Worm (Caenorhabditis elegans) whole organism, late embryonic: Measurements from ENCODE around the gene irg-5.

Experiments
- C08G9.2 ChIP-seq: sonication (generic microtip); optimal IDR thresholded peaks from 2 replicates; lab custom pipeline; 2016; ENCODE audit warnings: mild to moderate bottlenecking, missing genetic modification characterization, moderate library complexity, missing compliant biosample characterization
- C38D4.7 ChIP-seq: fragments of 200-800 bp; sonication (Bioruptor generic); optimal IDR thresholded peaks from 2 replicates; lab custom pipeline; 2018; ENCODE audit warnings: mild to moderate bottlenecking, missing genetic modification characterization, moderate library complexity, missing compliant biosample characterization
- F13H6.1 ChIP-seq: sonication (generic microtip); optimal IDR thresholded peaks from 2 replicates; lab custom pipeline; 2016; ENCODE audit warnings: missing genetic modification characterization, missing compliant biosample characterization
- K02D7.2 ChIP-seq: sonication (generic microtip); optimal IDR thresholded peaks from 2 replicates; lab custom pipeline; 2017; ENCODE audit warnings: mild to moderate bottlenecking, missing genetic modification characterization, missing compliant biosample characterization
- K09A11.1 ChIP-seq: sonication (generic microtip); optimal IDR thresholded peaks from 2 replicates; lab custom pipeline; 2017; ENCODE audit warnings: antibody characterized with exemption, mild to moderate bottlenecking, missing genetic modification characterization, missing compliant biosample characterization; ENCODE audit not compliant: insufficient read depth
- T23F11.4 ChIP-seq: fragments of 200-800 bp; sonication (Bioruptor generic); optimal IDR thresholded peaks from 2 replicates; lab custom pipeline; 2018; ENCODE audit warnings: mild to moderate bottlenecking, missing genetic modification characterization, missing compliant biosample characterization
- Y22D7AL.16 ChIP-seq: sonication (generic microtip); optimal IDR thresholded peaks from 2 replicates; lab custom pipeline; 2016; ENCODE audit warnings: missing genetic modification characterization, missing compliant biosample characterization
- ceh-18 ChIP-seq: sonication (generic microtip); optimal IDR thresholded peaks from 2 replicates; lab custom pipeline; 2016; ENCODE audit warnings: missing genetic modification characterization, missing compliant biosample characterization
- ceh-19 ChIP-seq: fragments of 200-800 bp; sonication (Bioruptor generic); optimal IDR thresholded peaks from 2 replicates; lab custom pipeline; 2018; ENCODE audit warnings: mild to moderate bottlenecking, missing genetic modification characterization, missing compliant biosample characterization
- ceh-2 ChIP-seq: sonication (generic microtip); optimal IDR thresholded peaks from 2 replicates; lab custom pipeline; 2016; ENCODE audit warnings: missing genotype, missing genetic modification characterization, missing compliant biosample characterization
- ceh-22 ChIP-seq: sonication (generic microtip); optimal IDR thresholded peaks from 2 replicates; lab custom pipeline; 2017; ENCODE audit warnings: missing biosample characterization, missing genetic modification characterization
- ceh-34 ChIP-seq: sonication (generic microtip); optimal IDR thresholded peaks from 2 replicates; lab custom pipeline; 2016; ENCODE audit warnings: mild to moderate bottlenecking, missing genetic modification characterization, missing compliant biosample characterization
- ceh-48 ChIP-seq: sonication (generic microtip); optimal IDR thresholded peaks from 2 replicates; lab custom pipeline; 2016; ENCODE audit warnings: missing genetic modification characterization, inconsistent platforms, missing compliant biosample characterization
- ceh-9 ChIP-seq: sonication (generic microtip); optimal IDR thresholded peaks from 2 replicates; lab custom pipeline; 2016; ENCODE audit warnings: mild to moderate bottlenecking, missing genetic modification characterization, inconsistent platforms, missing compliant biosample characterization
- che-1 ChIP-seq: sonication (generic microtip); optimal IDR thresholded peaks from 2 replicates; lab custom pipeline; 2016; ENCODE audit warnings: mild to moderate bottlenecking, missing genetic modification characterization, missing compliant biosample characterization
- dmd-4 ChIP-seq: sonication (generic microtip); optimal IDR thresholded peaks from 2 replicates; lab custom pipeline; 2016; ENCODE audit warnings: borderline replicate concordance, missing genetic modification characterization, missing compliant biosample characterization
- dve-1 ChIP-seq: sonication (generic microtip); optimal IDR thresholded peaks from 2 replicates; lab custom pipeline; 2017; ENCODE audit warnings: antibody characterized with exemption, mild to moderate bottlenecking, missing genetic modification characterization, missing compliant biosample characterization
- eyg-1 ChIP-seq: sonication (generic microtip); optimal IDR thresholded peaks from 2 replicates; lab custom pipeline; 2016; ENCODE audit warnings: missing genotype, missing genetic modification characterization, missing compliant biosample characterization
- fax-1 ChIP-seq: sonication (generic microtip); optimal IDR thresholded peaks from 2 replicates; lab custom pipeline; 2016; ENCODE audit warnings: missing genotype, missing genetic modification characterization, missing compliant biosample characterization
- fkh-10 ChIP-seq: fragments of 150-350 bp; optimal IDR thresholded peaks from 2 replicates; lab custom pipeline; 2014; ENCODE audit warnings: missing biosample characterization, missing genetic modification reagents, missing genetic modification characterization
- hlh-13 ChIP-seq: fragments of 200-800 bp; sonication (Bioruptor generic); optimal IDR thresholded peaks from 2 replicates; lab custom pipeline; 2018; ENCODE audit warnings: mild to moderate bottlenecking, missing genetic modification characterization, missing compliant biosample characterization
- hlh-15 ChIP-seq: sonication (generic microtip); optimal IDR thresholded peaks from 2 replicates; lab custom pipeline; 2016; ENCODE audit warnings: missing genetic modification characterization, missing compliant biosample characterization
- hlh-30 ChIP-seq: sonication (generic microtip); optimal IDR thresholded peaks from 2 replicates; lab custom pipeline; 2017; ENCODE audit warnings: antibody characterized with exemption, missing genetic modification characterization, missing compliant biosample characterization; ENCODE audit not compliant: insufficient read depth
- hlh-8 ChIP-seq: sonication (generic microtip); optimal IDR thresholded peaks from 2 replicates; lab custom pipeline; 2016; ENCODE audit warnings: missing genotype, missing genetic modification characterization, missing compliant biosample characterization
- madf-2 ChIP-seq: sonication (generic microtip); optimal IDR thresholded peaks from 2 replicates; lab custom pipeline; 2017; ENCODE audit warnings: missing genetic modification characterization, missing compliant biosample characterization
- mec-3 ChIP-seq: sonication (generic microtip); optimal IDR thresholded peaks from 2 replicates; lab custom pipeline; 2016; ENCODE audit warnings: borderline replicate concordance, missing genetic modification characterization, missing compliant biosample characterization
- nfya-1 ChIP-seq: sonication (generic microtip); optimal IDR thresholded peaks from 2 replicates; lab custom pipeline; 2017; ENCODE audit warnings: missing genetic modification characterization, mild to moderate bottlenecking, missing compliant biosample characterization, antibody characterized with exemption, moderate library complexity
- nhr-232 ChIP-seq: sonication (generic microtip); optimal IDR thresholded peaks from 2 replicates; lab custom pipeline; 2016; ENCODE audit warnings: missing genetic modification characterization, missing compliant biosample characterization
- pag-3 ChIP-seq: sonication (generic microtip); optimal IDR thresholded peaks from 2 replicates; lab custom pipeline; 2016; ENCODE audit warnings: missing compliant biosample characterization, missing genetic modification characterization, borderline replicate concordance
- pha-2 ChIP-seq: sonication (generic microtip); optimal IDR thresholded peaks from 2 replicates; lab custom pipeline; 2017; ENCODE audit warnings: mild to moderate bottlenecking, missing genetic modification characterization, missing compliant biosample characterization
- pha-4 ChIP-seq: fragments of 150-350 bp; optimal IDR thresholded peaks from 2 replicates; lab custom pipeline; 2018; ENCODE audit warnings: missing biosample characterization, missing genetic modification reagents, missing genetic modification characterization
- pqm-1 ChIP-seq: sonication (generic microtip); optimal IDR thresholded peaks from 2 replicates; lab custom pipeline; 2016; ENCODE audit warnings: missing genetic modification characterization, missing compliant biosample characterization
- pros-1 ChIP-seq: fragments of 150-350 bp; optimal IDR thresholded peaks from 2 replicates; lab custom pipeline; 2014; ENCODE audit warnings: missing biosample characterization, missing genetic modification reagents, missing genetic modification characterization
- ref-2 ChIP-seq: sonication (generic microtip); optimal IDR thresholded peaks from 2 replicates; lab custom pipeline; 2016; ENCODE audit warnings: missing genetic modification characterization, missing compliant biosample characterization
- rnt-1 ChIP-seq: sonication (generic microtip); optimal IDR thresholded peaks from 2 replicates; lab custom pipeline; 2016; ENCODE audit warnings: missing genetic modification characterization, missing compliant biosample characterization
- sox-2 ChIP-seq: fragments of 200-800 bp; sonication (Bioruptor generic); IDR thresholded peaks from 2 replicates; pipeline ENCODE4 v1.3.6; 2022; ENCODE audit warnings: missing genetic modification reagents, missing genetic modification characterization, missing compliant biosample characterization
- sox-4 ChIP-seq: sonication (generic microtip); optimal IDR thresholded peaks from 2 replicates; lab custom pipeline; 2017; ENCODE audit warnings: mild to moderate bottlenecking, missing genetic modification characterization, inconsistent platforms, missing compliant biosample characterization
- syd-9 ChIP-seq: sonication (generic microtip); optimal IDR thresholded peaks from 2 replicates; lab custom pipeline; 2016; ENCODE audit warnings: mild to moderate bottlenecking, missing genetic modification characterization, moderate library complexity, missing compliant biosample characterization
- tbx-7 ChIP-seq: sonication (generic microtip); optimal IDR thresholded peaks from 2 replicates; lab custom pipeline; 2016; ENCODE audit warnings: missing genotype, missing genetic modification characterization, missing compliant biosample characterization
- unc-3 ChIP-seq, 2 experiments: fragments of 200-800 bp in 1 of 2; sonication (Bioruptor generic) in 1 of 2; sonication (generic microtip) in 1 of 2; conservative IDR thresholded peaks in 1 of 2; optimal IDR thresholded peaks in 1 of 2; 2 replicates each; pipeline versions ENCODE4 v1.3.6 to Lab custom; 2016 to 2022; ENCODE audit warnings: missing compliant biosample characterization in 2 of 2, missing genetic modification characterization in 2 of 2, missing genetic modification reagents in 1 of 2
- unc-42 ChIP-seq: sonication (generic microtip); optimal IDR thresholded peaks from 2 replicates; lab custom pipeline; 2016; ENCODE audit warnings: missing genotype, missing genetic modification characterization, missing compliant biosample characterization
- unc-55 ChIP-seq: sonication (generic microtip); optimal IDR thresholded peaks from 2 replicates; lab custom pipeline; 2017; ENCODE audit warnings: missing biosample characterization, missing genetic modification reagents, missing genetic modification characterization
- unc-86 ChIP-seq: sonication (generic microtip); optimal IDR thresholded peaks from 2 replicates; lab custom pipeline; 2016; ENCODE audit warnings: missing genetic modification characterization, missing compliant biosample characterization
- zip-5 ChIP-seq: sonication (generic microtip); optimal IDR thresholded peaks from 2 replicates; lab custom pipeline; 2016; ENCODE audit warnings: missing genetic modification characterization, missing compliant biosample characterization

Gene irg-5

ce11 chrV:13725574-13725973 is 12.7 kb downstream of the irg-5 start, which contains the start of gene fbxa-181:
Gene fbxa-181 (plus strand): TSS chrV:13725874.
- TF ChIP-seq ceh-2 (tag; lab: Kevin White, UChicago) = no peak
- TF ChIP-seq eyg-1 (tag; lab: Kevin White, UChicago) = no peak
- TF ChIP-seq unc-3 (GFP tag; conservative IDR thresholded peaks at IDR 0.05; lab: Robert Waterston, UW) = no peak
- TF ChIP-seq unc-3 (tag; optimal IDR thresholded peaks at IDR 0.05; lab: Kevin White, UChicago) = no peak

ce11 chrV:13724781-13725180 is 13.5 kb downstream of the irg-5 start, which contains the start of gene F35E12.2:
Gene F35E12.2 (minus strand): TSS chrV:13724881.
- TF ChIP-seq sox-2 (GFP tag; lab: Robert Waterston, UW) = no peak
- TF ChIP-seq hlh-30 (tag; lab: Kevin White, UChicago) = no peak
- no peak for TF ChIP-seq tbx-7 (tag; lab: Kevin White, UChicago)
- no peak for TF ChIP-seq Y22D7AL.16
- no peak for TF ChIP-seq nhr-232 (tag; lab: Kevin White, UChicago)
- no peak for TF ChIP-seq ceh-34 (tag; lab: Kevin White, UChicago)
- no peak for TF ChIP-seq F13H6.1 (tag; lab: Kevin White, UChicago)
- no peak for TF ChIP-seq ceh-2 (tag; lab: Kevin White, UChicago)
- no peak for TF ChIP-seq unc-42
- no peak for TF ChIP-seq hlh-8 (tag; lab: Kevin White, UChicago)
- no peak for TF ChIP-seq ceh-18 (tag; lab: Kevin White, UChicago)
- TF ChIP-seq pag-3 (tag; lab: Kevin White, UChicago) = no peak
- TF ChIP-seq hlh-13 (GFP tag; lab: Kevin White, UChicago) = no peak

ce11 chrV:13716531-13716930 is 21.7 kb downstream of the irg-5 start, which contains the start of gene T01D3.6:
Gene T01D3.6 (plus strand): TSS chrV:13716824.
- TF ChIP-seq mec-3 = no peak
- TF ChIP-seq pha-2 = no peak
- TF ChIP-seq ref-2 (tag; lab: Kevin White, UChicago) = no peak
- no peak for TF ChIP-seq unc-86 (tag; lab: Kevin White, UChicago)
- TF ChIP-seq syd-9 (tag; lab: Kevin White, UChicago) = no peak
- no peak for TF ChIP-seq dve-1
- no peak for TF ChIP-seq eyg-1 (tag; lab: Kevin White, UChicago)
- no peak for TF ChIP-seq che-1 (tag; lab: Kevin White, UChicago)
- no peak for TF ChIP-seq zip-5
- no peak for TF ChIP-seq ceh-19 (GFP tag; lab: Kevin White, UChicago)
- no peak for TF ChIP-seq nhr-232 (tag; lab: Kevin White, UChicago)
- no peak for TF ChIP-seq ceh-9
- TF ChIP-seq fax-1 = no peak
- no peak for TF ChIP-seq T23F11.4
- no peak for TF ChIP-seq hlh-15 (tag; lab: Kevin White, UChicago)
- no peak for TF ChIP-seq ceh-18 (tag; lab: Kevin White, UChicago)

- TF ChIP-seq nfya-1 (tag; lab: Kevin White, UChicago) = peak; percentile 43
- TF ChIP-seq K02D7.2 = no peak
- no peak for TF ChIP-seq ceh-22
- peak; percentile 70 for TF ChIP-seq unc-3 (GFP tag; conservative IDR thresholded peaks at IDR 0.05; lab: Robert Waterston, UW)
- TF ChIP-seq unc-3 (tag; optimal IDR thresholded peaks at IDR 0.05; lab: Kevin White, UChicago) = peak; percentile 73
- peak; percentile 76 for TF ChIP-seq ceh-18 (tag; lab: Kevin White, UChicago)
- peak; percentile 12 for TF ChIP-seq T23F11.4
- TF ChIP-seq ref-2 (tag; lab: Kevin White, UChicago) = peak; percentile 96
- no peak for TF ChIP-seq unc-55 (GFP tag; lab: Kevin White, UChicago)
- no peak for TF ChIP-seq sox-4 (tag; lab: Kevin White, UChicago)
- peak; percentile 79 for TF ChIP-seq hlh-15 (tag; lab: Kevin White, UChicago)
- peak; percentile 38 for TF ChIP-seq che-1 (tag; lab: Kevin White, UChicago)
- no peak for TF ChIP-seq C38D4.7 (GFP tag; lab: Kevin White, UChicago)
- no peak for TF ChIP-seq K09A11.1 (tag; lab: Kevin White, UChicago)
- TF ChIP-seq fkh-10 (GFP tag; lab: Kevin White, UChicago) = no peak
- no peak for TF ChIP-seq sox-2 (GFP tag; lab: Robert Waterston, UW)
- TF ChIP-seq pqm-1 (tag; lab: Kevin White, UChicago) = peak; percentile 89
- no peak for TF ChIP-seq ceh-9
- peak; percentile 22 for TF ChIP-seq madf-2 (tag; lab: Kevin White, UChicago)
- peak; percentile 68 for TF ChIP-seq unc-86 (tag; lab: Kevin White, UChicago)
- TF ChIP-seq dmd-4 (tag; lab: Kevin White, UChicago) = peak; percentile 43
- no peak for TF ChIP-seq pha-4
- peak; percentile 92 for TF ChIP-seq rnt-1
- TF ChIP-seq ceh-48 (tag; lab: Kevin White, UChicago) = no peak
- no peak for TF ChIP-seq pros-1 (tag; lab: Kevin White, UChicago)
- peak; percentile 95 for TF ChIP-seq C08G9.2 (tag; lab: Kevin White, UChicago)
Measured at ce11 chrV:13715223-13715686, 23.0 kb downstream of the irg-5 start, which contains the start of gene zipt-9. Gene zipt-9 (minus strand): TSS chrV:13715273.
